Worm (Caenorhabditis elegans) whole organism, L1 larva: ENCODE results near the gene F26F2.3.

Source experiments
- C16A3.4 ChIP-seq: fragments of 150-350 bp; optimal IDR thresholded peaks from 2 replicates; lab custom pipeline; 2014; ENCODE audit warnings: missing biosample characterization, missing genetic modification characterization
- aha-1 ChIP-seq: fragments of 150-350 bp; optimal IDR thresholded peaks from 2 replicates; lab custom pipeline; 2014; ENCODE audit warnings: missing biosample characterization, missing genetic modification characterization
- ama-1 ChIP-seq: fragments of 150-350 bp; optimal IDR thresholded peaks from 2 replicates; lab custom pipeline; 2014
- blmp-1 ChIP-seq: fragments of 150-350 bp; optimal IDR thresholded peaks from 2 replicates; lab custom pipeline; 2014; ENCODE audit warnings: missing biosample characterization, missing genetic modification characterization
- ceh-63 ChIP-seq: fragments of 200-800 bp; sonication (Bioruptor generic); optimal IDR thresholded peaks from 2 replicates; lab custom pipeline; 2018; ENCODE audit warnings: mild to moderate bottlenecking, missing genetic modification characterization, missing compliant biosample characterization
- ceh-8 ChIP-seq: fragments of 200-800 bp; sonication (Bioruptor generic); optimal IDR thresholded peaks from 2 replicates; lab custom pipeline; 2018; ENCODE audit warnings: mild to moderate bottlenecking, missing genetic modification characterization, moderate library complexity, missing compliant biosample characterization
- ceh-82 ChIP-seq, 3 experiments: fragments of 150-350 bp in 1 of 3; sonication (generic microtip) in 2 of 3; optimal IDR thresholded peaks; 2 replicates each; lab custom pipeline; 2014 to 2017; ENCODE audit warnings: missing biosample characterization in 3 of 3, missing genetic modification characterization in 3 of 3
- ces-1 ChIP-seq: fragments of 150-350 bp; optimal IDR thresholded peaks from 2 replicates; lab custom pipeline; 2014; ENCODE audit warnings: missing biosample characterization, missing genetic modification reagents, missing genetic modification characterization
- dsc-1 ChIP-seq: sonication (generic microtip); optimal IDR thresholded peaks from 2 replicates; lab custom pipeline; 2016; ENCODE audit warnings: mild to moderate bottlenecking, missing genetic modification characterization, missing compliant biosample characterization
- efl-1 ChIP-seq, 4 experiments: fragments of 150-350 bp; optimal IDR thresholded peaks in 3 of 4; peaks in 1 of 4; 1 replicate in 1 of 4; 2 replicates in 3 of 4; lab custom pipeline; 2014; ENCODE audit warnings: missing biosample characterization in 2 of 4, missing genetic modification characterization in 2 of 4, missing genetic modification reagents in 2 of 4
- egl-13 ChIP-seq: sonication (generic microtip); optimal IDR thresholded peaks from 2 replicates; lab custom pipeline; 2016; ENCODE audit warnings: missing genotype, missing genetic modification reagents, missing genetic modification characterization, missing compliant biosample characterization
- egl-27 ChIP-seq, 2 experiments: fragments of 150-350 bp in 1 of 2; sonication (generic microtip); optimal IDR thresholded peaks; 3 replicates each; lab custom pipeline; 2017 to 2018; ENCODE audit warnings: missing biosample characterization in 2 of 2, missing genetic modification characterization in 2 of 2, missing genetic modification reagents in 2 of 2
- elt-2 ChIP-seq: sonication (generic microtip); optimal IDR thresholded peaks from 2 replicates; lab custom pipeline; 2016; ENCODE audit warnings: missing genetic modification characterization, mild to moderate bottlenecking, inconsistent platforms, missing compliant biosample characterization, missing genetic modification reagents
- ets-5 ChIP-seq: fragments of 200-800 bp; sonication (Bioruptor generic); IDR thresholded peaks from 2 replicates; pipeline ENCODE4 v1.3.6; 2022; ENCODE audit warnings: missing genetic modification characterization, missing compliant biosample characterization
- fkh-4 ChIP-seq: sonication (generic microtip); optimal IDR thresholded peaks from 2 replicates; lab custom pipeline; 2016; ENCODE audit warnings: missing compliant biosample characterization, missing genetic modification characterization, borderline replicate concordance
- fkh-8 ChIP-seq: sonication (generic microtip); optimal IDR thresholded peaks from 2 replicates; lab custom pipeline; 2016; ENCODE audit warnings: mild to moderate bottlenecking, missing genetic modification characterization, missing compliant biosample characterization
- fos-1 ChIP-seq: fragments of 150-350 bp; optimal IDR thresholded peaks from 2 replicates; lab custom pipeline; 2014; ENCODE audit warnings: missing biosample characterization, missing genetic modification characterization
- hlh-17 ChIP-seq: fragments of 200-800 bp; sonication (Bioruptor generic); optimal IDR thresholded peaks from 2 replicates; lab custom pipeline; 2018; ENCODE audit warnings: missing genetic modification characterization, mild to moderate bottlenecking, missing compliant biosample characterization, moderate library complexity, borderline replicate concordance
- hlh-4 ChIP-seq: sonication (generic microtip); optimal IDR thresholded peaks from 2 replicates; lab custom pipeline; 2016; ENCODE audit warnings: mild to moderate bottlenecking, missing genetic modification characterization, missing compliant biosample characterization
- irx-1 ChIP-seq: sonication (generic microtip); optimal IDR thresholded peaks from 2 replicates; lab custom pipeline; 2016; ENCODE audit warnings: missing genetic modification characterization, missing compliant biosample characterization
- jun-1 ChIP-seq: fragments of 150-350 bp; optimal IDR thresholded peaks from 2 replicates; lab custom pipeline; 2014; ENCODE audit warnings: missing biosample characterization, missing genetic modification reagents, missing genetic modification characterization
- mdl-1 ChIP-seq, 2 experiments: fragments of 150-350 bp; optimal IDR thresholded peaks; 2 replicates each; lab custom pipeline; 2014 to 2017; ENCODE audit warnings: missing biosample characterization in 2 of 2, missing genetic modification characterization in 2 of 2, inconsistent platforms in 1 of 2
- mep-1 ChIP-seq: fragments of 150-350 bp; optimal IDR thresholded peaks from 2 replicates; lab custom pipeline; 2014; ENCODE audit warnings: missing biosample characterization, missing genetic modification characterization
- nhr-47 ChIP-seq: sonication (generic microtip); optimal IDR thresholded peaks from 2 replicates; lab custom pipeline; 2016; ENCODE audit warnings: mild to moderate bottlenecking, missing genetic modification characterization, moderate library complexity, missing compliant biosample characterization
- nhr-90 ChIP-seq: sonication (generic microtip); optimal IDR thresholded peaks from 2 replicates; lab custom pipeline; 2016; ENCODE audit warnings: mild to moderate bottlenecking, missing genetic modification characterization, missing compliant biosample characterization; ENCODE audit not compliant: poor library complexity
- pqm-1 ChIP-seq: sonication (generic microtip); optimal IDR thresholded peaks from 3 replicates; lab custom pipeline; 2017; ENCODE audit warnings: missing biosample characterization, missing genetic modification characterization
- snpc-4 ChIP-seq: fragments of 150-350 bp; optimal IDR thresholded peaks from 2 replicates; lab custom pipeline; 2014; ENCODE audit warnings: missing biosample characterization, missing genetic modification characterization
- snu-23 ChIP-seq: sonication (generic microtip); optimal IDR thresholded peaks from 2 replicates; lab custom pipeline; 2016; ENCODE audit warnings: missing genetic modification characterization, missing compliant biosample characterization
- sptf-1 ChIP-seq: fragments of 150-350 bp; optimal IDR thresholded peaks from 2 replicates; lab custom pipeline; 2014; ENCODE audit warnings: missing biosample characterization, missing genetic modification characterization
- sup-37 ChIP-seq: fragments of 200-800 bp; sonication (Bioruptor generic); optimal IDR thresholded peaks from 2 replicates; lab custom pipeline; 2018; ENCODE audit warnings: mild to moderate bottlenecking, missing genetic modification characterization, missing compliant biosample characterization
- unc-130 ChIP-seq: fragments of 150-350 bp; optimal IDR thresholded peaks from 2 replicates; lab custom pipeline; 2017; ENCODE audit warnings: missing biosample characterization, missing genetic modification characterization, inconsistent platforms
- unc-30 ChIP-seq: sonication (generic microtip); optimal IDR thresholded peaks from 2 replicates; lab custom pipeline; 2017; ENCODE audit warnings: missing biosample characterization, missing genetic modification characterization
- unc-86 ChIP-seq: sonication (generic microtip); optimal IDR thresholded peaks from 2 replicates; lab custom pipeline; 2016; ENCODE audit warnings: missing genetic modification characterization, missing compliant biosample characterization
- unc-98 ChIP-seq: fragments of 200-800 bp; sonication (Bioruptor generic); IDR thresholded peaks from 2 replicates; pipeline ENCODE4 v1.3.6; 2022; ENCODE audit warnings: missing genetic modification characterization, missing compliant biosample characterization
- vab-15 ChIP-seq: sonication (generic microtip); optimal IDR thresholded peaks from 2 replicates; lab custom pipeline; 2017; ENCODE audit warnings: missing genotype, mild to moderate bottlenecking, missing genetic modification characterization, missing compliant biosample characterization
- xbp-1 ChIP-seq: sonication (generic microtip); optimal IDR thresholded peaks from 2 replicates; lab custom pipeline; 2016; ENCODE audit warnings: missing genetic modification characterization, missing compliant biosample characterization
- zip-4 ChIP-seq: fragments of 200-800 bp; sonication (Bioruptor generic); optimal IDR thresholded peaks from 2 replicates; lab custom pipeline; 2018; ENCODE audit warnings: mild to moderate bottlenecking, missing genetic modification characterization, moderate library complexity, missing compliant biosample characterization
- ztf-4 ChIP-seq: fragments of 150-350 bp; optimal IDR thresholded peaks from 2 replicates; lab custom pipeline; 2014; ENCODE audit warnings: missing biosample characterization, missing genetic modification characterization

F26F2.3 gene

ce11 chrV:20558270-20558669 is 8.1 kb downstream of the F26F2.3 start, which contains the start of gene abf-4:
TSS of gene abf-4 (minus strand) at chrV:20558370.
- TF ChIP-seq unc-98 (no peak), mep-1 (no peak), sptf-1 (tag; lab: Kevin White, UChicago) (no peak), blmp-1 (no peak), nhr-90 (tag; lab: Kevin White, UChicago) (no peak), unc-30 (tag; lab: Kevin White, UChicago) (no peak), hlh-4 (tag; lab: Kevin White, UChicago) (no peak), unc-86 (no peak), snu-23 (no peak), pqm-1 (tag; lab: Kevin White, UChicago) (no peak), egl-27 (tag; optimal IDR thresholded peaks at IDR 0.05; lab: Kevin White, UChicago) (no peak), efl-1 (optimal IDR thresholded peaks at IDR 0.05; lab: Kevin White, UChicago) (no peak), efl-1 (GFP tag; optimal IDR thresholded peaks at IDR 0.05 in 1 of 2; lab: Kevin White, UChicago) (no peak), ztf-4 (tag; lab: Kevin White, UChicago) (no peak), fkh-8 (tag; lab: Kevin White, UChicago) (no peak), ets-5 (no peak)

DNA sequence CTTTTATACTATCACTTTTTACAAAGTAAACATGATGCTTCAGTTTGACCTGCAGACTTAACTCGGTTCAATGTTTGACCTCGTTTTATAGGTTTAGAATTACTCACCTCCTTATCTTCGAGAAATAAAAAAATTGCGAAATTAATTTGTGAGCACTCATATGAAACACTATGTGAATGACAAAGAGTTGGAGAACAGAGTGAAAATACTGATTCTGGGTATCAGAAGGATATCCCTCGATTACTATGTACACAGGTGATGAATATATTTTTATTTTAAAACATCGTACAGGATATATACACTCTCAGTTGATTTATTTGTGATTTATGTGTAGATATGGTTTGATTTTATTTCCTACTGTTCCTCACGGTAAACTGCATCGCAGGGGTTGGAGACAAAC is 10.1 kb downstream of the F26F2.3 start, which contains the start of gene Y38H6C.23:
Y38H6C.23 (minus strand) TSS at position 101 of the 400 bp plus-strand sequence.
- TF ChIP-seq fkh-4 (no peak), irx-1 (no peak), egl-13 (tag; lab: Kevin White, UChicago) (no peak), C16A3.4 (tag; lab: Kevin White, UChicago) (no peak), fos-1 (tag; lab: Kevin White, UChicago) (no peak), aha-1 (no peak), snpc-4 (tag; lab: Kevin White, UChicago) (no peak), hlh-4 (tag; lab: Kevin White, UChicago) (no peak), vab-15 (no peak), nhr-47 (no peak), mep-1 (no peak), unc-130 (no peak), ces-1 (no peak), zip-4 (GFP tag; lab: Kevin White, UChicago) (no peak), ceh-8 (GFP tag; lab: Kevin White, UChicago) (no peak)

DNA sequence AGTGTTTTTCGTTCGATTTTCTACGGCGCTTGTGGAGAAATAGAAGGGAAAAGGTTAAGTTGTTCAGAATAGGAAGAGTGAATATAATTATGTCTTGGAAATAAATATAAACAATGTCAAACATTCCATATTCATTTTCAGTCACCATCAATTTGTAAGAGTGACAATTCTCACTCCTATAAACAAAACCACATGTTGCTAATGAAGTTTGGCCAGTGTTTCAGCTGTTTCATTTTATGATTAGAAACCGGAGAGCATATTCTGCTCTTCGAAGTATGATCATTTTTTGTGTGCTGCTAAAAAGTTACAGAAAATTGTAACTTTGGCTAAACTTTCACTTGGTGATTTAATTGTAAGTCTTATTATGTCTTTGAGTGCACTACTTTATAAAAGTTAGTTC is 11.2 kb downstream of the F26F2.3 start, which contains the start of gene Y38H6C.21:
Y38H6C.21 (minus strand) TSS at position 148 of the 400 bp plus-strand sequence.
- TF ChIP-seq xbp-1 (tag; lab: Kevin White, UChicago) (no peak), fkh-8 (tag; lab: Kevin White, UChicago) (no peak), ceh-82 (tag; optimal IDR thresholded peaks at IDR 0.05; lab: Kevin White, UChicago) (no peak), fkh-4 (peak; percentile 76), hlh-17 (GFP tag; lab: Kevin White, UChicago) (no peak), sup-37 (GFP tag; lab: Kevin White, UChicago) (no peak), snpc-4 (tag; lab: Kevin White, UChicago) (no peak), dsc-1 (tag; lab: Kevin White, UChicago) (peak; percentile 88), elt-2 (tag; lab: Kevin White, UChicago) (peak; percentile 8), ama-1 (lab: Kevin White, UChicago) (no peak), jun-1 (tag; lab: Kevin White, UChicago) (no peak), C16A3.4 (tag; lab: Kevin White, UChicago) (no peak), unc-130 (no peak), ceh-8 (GFP tag; lab: Kevin White, UChicago) (no peak), ceh-63 (GFP tag; lab: Kevin White, UChicago) (no peak), mdl-1 (tag; optimal IDR thresholded peaks at IDR 0.05; lab: Kevin White, UChicago) (no peak), aha-1 (no peak)
